Fruit fly (Drosophila melanogaster): ENCODE results near the gene Taf3.
A peak's percentile ranks its signal among the peaks of the same experiment; 100 is the strongest.

The Taf3 gene

DNA sequence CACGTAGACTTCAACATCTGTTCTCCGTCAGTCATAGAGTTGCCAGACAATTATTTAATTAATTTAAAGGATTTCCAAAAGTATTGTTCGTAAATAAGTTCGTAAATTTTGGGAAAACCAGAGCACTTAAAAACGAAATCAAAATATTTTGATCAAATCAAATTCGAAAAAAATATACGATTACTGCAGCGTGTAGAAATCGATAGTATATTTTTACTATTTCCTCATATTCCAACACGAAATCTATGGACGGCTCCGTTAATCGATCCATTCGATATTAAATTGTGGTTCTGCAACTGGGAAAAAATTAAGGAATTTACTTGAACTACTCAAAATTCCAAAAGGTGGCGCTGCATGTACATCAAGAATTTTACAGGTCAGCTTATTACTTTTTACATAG lies 19.8 kb upstream of the Taf3 start (continued):
- TF ChIP-seq CG10959 (GFP tag; IDR thresholded peaks at IDR 0.05) (no peak), CG6272 (GFP tag; IDR thresholded peaks at IDR 0.05) (no peak), CG5953 (GFP tag; IDR thresholded peaks at IDR 0.05) (no peak), Bgb (GFP tag; IDR thresholded peaks at IDR 0.05; ENCODE audit: partially characterized antibody) (peak; percentile 98), Ssrp (tag; optimal IDR thresholded peaks at IDR 0.05) (peak; percentile 31), sens (GFP tag) (peak; percentile 87), onecut (GFP tag; IDR thresholded peaks at IDR 0.05) (peak; percentile 39), bigmax (GFP tag; optimal IDR thresholded peaks at IDR 0.05) (no peak), Dek (tag; optimal IDR thresholded peaks at IDR 0.05) (no peak), CG4617 (GFP tag; optimal IDR thresholded peaks at IDR 0.05; ENCODE audit: borderline replicate concordance) (peak; percentile 8), al (GFP tag; IDR thresholded peaks at IDR 0.05) (peak; percentile 22; the same call in 1 of the 2 replicates), Lpt (GFP tag; optimal IDR thresholded peaks at IDR 0.05) (no peak), E2f2 (GFP tag; IDR thresholded peaks at IDR 0.05) (peak; percentile 84), Dip3 (GFP tag; optimal IDR thresholded peaks at IDR 0.05) (peak; percentile 25), Side (GFP tag; optimal IDR thresholded peaks at IDR 0.05) (no peak), HLH3B (GFP tag; IDR thresholded peaks at IDR 0.05) (no peak), fd3F (GFP tag; optimal IDR thresholded peaks at IDR 0.05) (peak; percentile 17), CG16863 (GFP tag; optimal IDR thresholded peaks at IDR 0.05) (peak; percentile 53), Ada2b (GFP tag; IDR thresholded peaks at IDR 0.05) (no peak), CG17359 (tag; optimal IDR thresholded peaks at IDR 0.05) (peak; percentile 47), vnd (GFP tag; IDR thresholded peaks at IDR 0.05; ENCODE audit: partially characterized antibody) (peak; percentile 84), zfh1 (GFP tag; IDR thresholded peaks at IDR 0.05) (0 out of 3 replicates have a peak, but pooled peaks have one; percentile 36), Fer3 (tag; optimal IDR thresholded peaks at IDR 0.05) (peak; percentile 33), CG4730 (GFP tag; IDR thresholded peaks at IDR 0.05) (no peak; the same call in 1 of the 2 replicates), bbx (GFP tag; IDR thresholded peaks at IDR 0.05; ENCODE audit: partially characterized antibody) (peak; percentile 95), CG31365 (tag; optimal IDR thresholded peaks at IDR 0.05) (no peak), CG1529 (GFP tag; optimal IDR thresholded peaks at IDR 0.05) (no peak), Oli (tag; optimal IDR thresholded peaks at IDR 0.05) (no peak), maf-S (GFP tag; optimal IDR thresholded peaks at IDR 0.05) (peak; percentile 34), trh (GFP tag; optimal IDR thresholded peaks at IDR 0.05) (no peak), CG17361 (GFP tag; IDR thresholded peaks at IDR 0.05) (peak; percentile 46; the same call in 2 of the 3 replicates), CG3847 (GFP tag; IDR thresholded peaks at IDR 0.05) (no peak), CG2678 (tag; optimal IDR thresholded peaks at IDR 0.05) (no peak), wek (GFP tag; optimal IDR thresholded peaks at IDR 0.05) (no peak), CG34422 (GFP tag; IDR thresholded peaks at IDR 0.05) (no peak), MESR4 (GFP tag; optimal IDR thresholded peaks at IDR 0.05) (peak; percentile 6), dysf (GFP tag; IDR thresholded peaks at IDR 0.05) (peak; percentile 44; the same call in 1 of the 3 replicates), Antp (GFP tag; optimal IDR thresholded peaks at IDR 0.05) (peak; percentile 56), gem (tag; optimal IDR thresholded peaks at IDR 0.05) (peak; percentile 59), so (GFP tag; IDR thresholded peaks at IDR 0.05) (no peak), CG11695 (GFP tag; IDR thresholded peaks at IDR 0.05) (0 out of 3 replicates have a peak, but pooled peaks have one; percentile 30), HHEX (GFP tag; optimal IDR thresholded peaks at IDR 0.05) (no peak), bab2 (GFP tag; optimal IDR thresholded peaks at IDR 0.05) (peak; percentile 49), CG12299 (tag; optimal IDR thresholded peaks at IDR 0.05) (no peak), Mrtf (GFP tag; IDR thresholded peaks at IDR 0.05) (no peak), Vsx1 (GFP tag; optimal IDR thresholded peaks at IDR 0.05) (no peak), CG14710 (tag; optimal IDR thresholded peaks at IDR 0.05) (peak; percentile 71)
